Worm (Caenorhabditis elegans) whole organism, L1 larva: ENCODE data around the gene ZC513.3.

Experiments used
- aha-1 ChIP-seq: fragments of 150-350 bp; optimal IDR thresholded peaks from 2 replicates; lab custom pipeline; 2014; ENCODE audit warnings: missing biosample characterization, missing genetic modification characterization
- ama-1 ChIP-seq: fragments of 150-350 bp; optimal IDR thresholded peaks from 2 replicates; lab custom pipeline; 2014
- ceh-82 ChIP-seq, 3 experiments: fragments of 150-350 bp in 1 of 3; sonication (generic microtip) in 2 of 3; optimal IDR thresholded peaks; 2 replicates each; lab custom pipeline; 2014 to 2017; ENCODE audit warnings: missing biosample characterization in 3 of 3, missing genetic modification characterization in 3 of 3
- isw-1 ChIP-seq: fragments of 200-800 bp; sonication (Bioruptor generic); IDR thresholded peaks from 2 replicates; pipeline ENCODE4 v1.3.6; 2022; ENCODE audit warnings: missing genetic modification characterization, missing compliant biosample characterization
- lin-13 ChIP-seq: fragments of 150-350 bp; optimal IDR thresholded peaks from 2 replicates; lab custom pipeline; 2014; ENCODE audit warnings: missing biosample characterization, missing genetic modification reagents, missing genetic modification characterization
- lin-14 ChIP-seq: fragments of 200-800 bp; sonication (Bioruptor generic); optimal IDR thresholded peaks from 2 replicates; lab custom pipeline; 2018; ENCODE audit warnings: mild to moderate bottlenecking, missing genetic modification characterization, moderate library complexity, missing compliant biosample characterization
- lin-15B ChIP-seq: fragments of 150-350 bp; sonication (generic microtip); optimal IDR thresholded peaks from 3 replicates; lab custom pipeline; 2014; ENCODE audit warnings: missing biosample characterization, missing genetic modification characterization
- lin-39 ChIP-seq: fragments of 150-350 bp; optimal IDR thresholded peaks from 2 replicates; lab custom pipeline; 2014; ENCODE audit warnings: missing biosample characterization, missing genetic modification reagents, missing genetic modification characterization
- lsy-2 ChIP-seq, 2 experiments: fragments of 150-350 bp; optimal IDR thresholded peaks; 2 replicates each; lab custom pipeline; 2014; ENCODE audit warnings: missing biosample characterization in 2 of 2, missing genetic modification characterization in 2 of 2
- mdl-1 ChIP-seq, 2 experiments: fragments of 150-350 bp; optimal IDR thresholded peaks; 2 replicates each; lab custom pipeline; 2014 to 2017; ENCODE audit warnings: missing biosample characterization in 2 of 2, missing genetic modification characterization in 2 of 2, inconsistent platforms in 1 of 2
- mep-1 ChIP-seq: fragments of 150-350 bp; optimal IDR thresholded peaks from 2 replicates; lab custom pipeline; 2014; ENCODE audit warnings: missing biosample characterization, missing genetic modification characterization
- nhr-71 ChIP-seq: sonication (generic microtip); optimal IDR thresholded peaks from 2 replicates; lab custom pipeline; 2016; ENCODE audit warnings: mild to moderate bottlenecking, missing genetic modification characterization, moderate library complexity, missing compliant biosample characterization
- pag-3 ChIP-seq: sonication (generic microtip); optimal IDR thresholded peaks from 2 replicates; lab custom pipeline; 2017; ENCODE audit warnings: missing genetic modification characterization, mild to moderate bottlenecking, missing compliant biosample characterization, antibody characterized with exemption, borderline replicate concordance; ENCODE audit not compliant: insufficient read depth
- ztf-11 ChIP-seq, 2 experiments: sonication (generic microtip); optimal IDR thresholded peaks; 2 replicates each; lab custom pipeline; 2016 to 2017; ENCODE audit warnings: missing genetic modification characterization in 2 of 2, missing biosample characterization in 1 of 2, missing compliant biosample characterization in 1 of 2

DNA sequence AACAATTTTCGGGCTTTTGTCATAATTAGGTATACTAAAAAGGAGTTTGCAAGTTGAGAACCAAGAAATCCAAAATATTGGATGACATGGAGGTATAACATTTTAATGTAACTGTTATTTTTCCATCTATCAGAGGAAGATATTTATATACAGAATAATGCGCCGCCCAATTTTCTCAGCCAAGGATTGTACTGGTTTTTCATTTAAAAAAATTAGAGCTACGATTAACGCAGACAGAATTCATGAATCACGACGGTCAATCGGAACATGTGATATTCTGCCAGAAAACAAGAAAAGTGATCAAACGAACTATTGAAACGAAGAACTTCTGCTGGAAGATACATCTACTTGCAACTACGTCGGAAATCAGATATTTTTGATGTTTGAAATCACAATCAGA is 51.4 kb downstream of the ZC513.3 start, which contains the start of gene str-145:
- TF ChIP-seq mdl-1 (tag; optimal IDR thresholded peaks at IDR 0.05; lab: Kevin White, UChicago) (no peak), pag-3 (tag; lab: Kevin White, UChicago) (no peak), lin-14 (GFP tag; lab: Kevin White, UChicago) (no peak), ama-1 (lab: Kevin White, UChicago) (no peak), ceh-82 (tag; optimal IDR thresholded peaks at IDR 0.05; lab: Kevin White, UChicago) (no peak), ztf-11 (tag; optimal IDR thresholded peaks at IDR 0.05; lab: Kevin White, UChicago) (no peak), isw-1 (GFP tag; lab: Robert Waterston, UW) (no peak), aha-1 (tag; lab: Kevin White, UChicago) (no peak), lsy-2 (tag; optimal IDR thresholded peaks at IDR 0.05; lab: Kevin White, UChicago) (no peak), lin-15B (tag; lab: Kevin White, UChicago) (no peak), lin-13 (GFP tag; lab: Kevin White, UChicago) (no peak), mep-1 (tag; lab: Kevin White, UChicago) (no peak), nhr-71 (tag; lab: Kevin White, UChicago) (no peak), lin-39 (no peak)
